Worm (Caenorhabditis elegans) whole organism, late embryonic: ENCODE results near the gene C09G5.13.
A peak's percentile ranks its signal among the peaks of the same experiment; 100 is the strongest.

Experiments used
- C08G9.2 ChIP-seq: sonication (generic microtip); optimal IDR thresholded peaks from 2 replicates; lab custom pipeline; 2016; ENCODE audit warnings: mild to moderate bottlenecking, missing genetic modification characterization, moderate library complexity, missing compliant biosample characterization
- F13H6.1 ChIP-seq: sonication (generic microtip); optimal IDR thresholded peaks from 2 replicates; lab custom pipeline; 2016; ENCODE audit warnings: missing genetic modification characterization, missing compliant biosample characterization
- K02D7.2 ChIP-seq: sonication (generic microtip); optimal IDR thresholded peaks from 2 replicates; lab custom pipeline; 2017; ENCODE audit warnings: mild to moderate bottlenecking, missing genetic modification characterization, missing compliant biosample characterization
- T23F11.4 ChIP-seq: fragments of 200-800 bp; sonication (Bioruptor generic); optimal IDR thresholded peaks from 2 replicates; lab custom pipeline; 2018; ENCODE audit warnings: mild to moderate bottlenecking, missing genetic modification characterization, missing compliant biosample characterization
- ahr-1 ChIP-seq: sonication (generic microtip); optimal IDR thresholded peaks from 2 replicates; lab custom pipeline; 2016; ENCODE audit warnings: missing genetic modification characterization, missing compliant biosample characterization
- ama-1 ChIP-seq: fragments of 150-350 bp; optimal IDR thresholded peaks from 2 replicates; lab custom pipeline; 2014
- ceh-2 ChIP-seq: sonication (generic microtip); optimal IDR thresholded peaks from 2 replicates; lab custom pipeline; 2016; ENCODE audit warnings: missing genotype, missing genetic modification characterization, missing compliant biosample characterization
- ceh-24 ChIP-seq: sonication (generic microtip); optimal IDR thresholded peaks from 2 replicates; lab custom pipeline; 2016; ENCODE audit warnings: mild to moderate bottlenecking, missing genetic modification characterization, missing compliant biosample characterization
- ceh-30 ChIP-seq: fragments of 150-350 bp; optimal IDR thresholded peaks from 2 replicates; lab custom pipeline; 2014; ENCODE audit warnings: missing biosample characterization, missing genetic modification characterization
- ceh-34 ChIP-seq: sonication (generic microtip); optimal IDR thresholded peaks from 2 replicates; lab custom pipeline; 2016; ENCODE audit warnings: mild to moderate bottlenecking, missing genetic modification characterization, missing compliant biosample characterization
- ceh-6 ChIP-seq: fragments of 200-800 bp; sonication (Bioruptor generic); optimal IDR thresholded peaks from 2 replicates; lab custom pipeline; 2018; ENCODE audit warnings: mild to moderate bottlenecking, missing genetic modification characterization, missing compliant biosample characterization
- ceh-9 ChIP-seq: sonication (generic microtip); optimal IDR thresholded peaks from 2 replicates; lab custom pipeline; 2016; ENCODE audit warnings: mild to moderate bottlenecking, missing genetic modification characterization, inconsistent platforms, missing compliant biosample characterization
- che-1 ChIP-seq: sonication (generic microtip); optimal IDR thresholded peaks from 2 replicates; lab custom pipeline; 2016; ENCODE audit warnings: mild to moderate bottlenecking, missing genetic modification characterization, missing compliant biosample characterization
- elt-4 ChIP-seq: sonication (generic microtip); optimal IDR thresholded peaks from 2 replicates; lab custom pipeline; 2016; ENCODE audit warnings: missing genetic modification characterization, missing compliant biosample characterization
- eyg-1 ChIP-seq: sonication (generic microtip); optimal IDR thresholded peaks from 2 replicates; lab custom pipeline; 2016; ENCODE audit warnings: missing genotype, missing genetic modification characterization, missing compliant biosample characterization
- fax-1 ChIP-seq: sonication (generic microtip); optimal IDR thresholded peaks from 2 replicates; lab custom pipeline; 2016; ENCODE audit warnings: missing genotype, missing genetic modification characterization, missing compliant biosample characterization
- fkh-10 ChIP-seq: fragments of 150-350 bp; optimal IDR thresholded peaks from 2 replicates; lab custom pipeline; 2014; ENCODE audit warnings: missing biosample characterization, missing genetic modification reagents, missing genetic modification characterization
- fkh-6 ChIP-seq: sonication (generic microtip); optimal IDR thresholded peaks from 2 replicates; lab custom pipeline; 2016; ENCODE audit warnings: missing genetic modification characterization, missing compliant biosample characterization
- gmeb-2 ChIP-seq: sonication (generic microtip); optimal IDR thresholded peaks from 2 replicates; lab custom pipeline; 2016; ENCODE audit warnings: missing genetic modification characterization, inconsistent platforms, missing compliant biosample characterization
- hlh-15 ChIP-seq: sonication (generic microtip); optimal IDR thresholded peaks from 2 replicates; lab custom pipeline; 2016; ENCODE audit warnings: missing genetic modification characterization, missing compliant biosample characterization
- hlh-6 ChIP-seq: sonication (generic microtip); optimal IDR thresholded peaks from 2 replicates; lab custom pipeline; 2016; ENCODE audit warnings: missing genotype, missing genetic modification characterization, missing compliant biosample characterization
- madf-2 ChIP-seq: sonication (generic microtip); optimal IDR thresholded peaks from 2 replicates; lab custom pipeline; 2017; ENCODE audit warnings: missing genetic modification characterization, missing compliant biosample characterization
- mec-3 ChIP-seq: sonication (generic microtip); optimal IDR thresholded peaks from 2 replicates; lab custom pipeline; 2016; ENCODE audit warnings: borderline replicate concordance, missing genetic modification characterization, missing compliant biosample characterization
- nhr-11 ChIP-seq: fragments of 150-350 bp; optimal IDR thresholded peaks from 2 replicates; lab custom pipeline; 2014; ENCODE audit warnings: missing biosample characterization, missing genetic modification characterization
- nhr-232 ChIP-seq: sonication (generic microtip); optimal IDR thresholded peaks from 2 replicates; lab custom pipeline; 2016; ENCODE audit warnings: missing genetic modification characterization, missing compliant biosample characterization
- odd-2 ChIP-seq: sonication (generic microtip); optimal IDR thresholded peaks from 2 replicates; lab custom pipeline; 2017; ENCODE audit warnings: antibody characterized with exemption, mild to moderate bottlenecking, missing genetic modification characterization, missing compliant biosample characterization
- pag-3 ChIP-seq: sonication (generic microtip); optimal IDR thresholded peaks from 2 replicates; lab custom pipeline; 2016; ENCODE audit warnings: missing compliant biosample characterization, missing genetic modification characterization, borderline replicate concordance
- pha-2 ChIP-seq: sonication (generic microtip); optimal IDR thresholded peaks from 2 replicates; lab custom pipeline; 2017; ENCODE audit warnings: mild to moderate bottlenecking, missing genetic modification characterization, missing compliant biosample characterization
- pha-4 ChIP-seq: fragments of 150-350 bp; optimal IDR thresholded peaks from 2 replicates; lab custom pipeline; 2018; ENCODE audit warnings: missing biosample characterization, missing genetic modification reagents, missing genetic modification characterization
- pqm-1 ChIP-seq: sonication (generic microtip); optimal IDR thresholded peaks from 2 replicates; lab custom pipeline; 2016; ENCODE audit warnings: missing genetic modification characterization, missing compliant biosample characterization
- pros-1 ChIP-seq: fragments of 150-350 bp; optimal IDR thresholded peaks from 2 replicates; lab custom pipeline; 2014; ENCODE audit warnings: missing biosample characterization, missing genetic modification reagents, missing genetic modification characterization
- sdc-2 ChIP-seq: sonication (generic microtip); optimal IDR thresholded peaks from 2 replicates; lab custom pipeline; 2016; ENCODE audit warnings: missing genotype, missing genetic modification characterization, missing compliant biosample characterization
- sox-2 ChIP-seq: fragments of 200-800 bp; sonication (Bioruptor generic); IDR thresholded peaks from 2 replicates; pipeline ENCODE4 v1.3.6; 2022; ENCODE audit warnings: missing genetic modification reagents, missing genetic modification characterization, missing compliant biosample characterization
- sox-4 ChIP-seq: sonication (generic microtip); optimal IDR thresholded peaks from 2 replicates; lab custom pipeline; 2017; ENCODE audit warnings: mild to moderate bottlenecking, missing genetic modification characterization, inconsistent platforms, missing compliant biosample characterization
- syd-9 ChIP-seq: sonication (generic microtip); optimal IDR thresholded peaks from 2 replicates; lab custom pipeline; 2016; ENCODE audit warnings: mild to moderate bottlenecking, missing genetic modification characterization, moderate library complexity, missing compliant biosample characterization
- ttx-3 ChIP-seq: sonication (generic microtip); optimal IDR thresholded peaks from 2 replicates; lab custom pipeline; 2016; ENCODE audit warnings: missing genetic modification reagents, missing genetic modification characterization, missing compliant biosample characterization
- unc-42 ChIP-seq: sonication (generic microtip); optimal IDR thresholded peaks from 2 replicates; lab custom pipeline; 2016; ENCODE audit warnings: missing genotype, missing genetic modification characterization, missing compliant biosample characterization
- unc-55 ChIP-seq: sonication (generic microtip); optimal IDR thresholded peaks from 2 replicates; lab custom pipeline; 2017; ENCODE audit warnings: missing biosample characterization, missing genetic modification reagents, missing genetic modification characterization
- zip-5 ChIP-seq: sonication (generic microtip); optimal IDR thresholded peaks from 2 replicates; lab custom pipeline; 2016; ENCODE audit warnings: missing genetic modification characterization, missing compliant biosample characterization
- ztf-16 ChIP-seq: sonication (generic microtip); optimal IDR thresholded peaks from 2 replicates; lab custom pipeline; 2017; ENCODE audit warnings: missing genetic modification characterization, missing compliant biosample characterization

C09G5.13 gene

ce11 chrII:10706038-10706437 is 11.2 kb upstream of the C09G5.13 start:
- TF ChIP-seq odd-2 (tag; lab: Kevin White, UChicago): no peak
- no peak for TF ChIP-seq ceh-2 (tag; lab: Kevin White, UChicago)
- TF ChIP-seq pha-2 (tag; lab: Kevin White, UChicago): no peak
- no peak for TF ChIP-seq nhr-232
- no peak for TF ChIP-seq eyg-1 (tag; lab: Kevin White, UChicago)
- TF ChIP-seq pros-1: no peak
- no peak for TF ChIP-seq pqm-1 (tag; lab: Kevin White, UChicago)
- TF ChIP-seq pha-4: no peak
- no peak for TF ChIP-seq fkh-10 (GFP tag; lab: Kevin White, UChicago)
- TF ChIP-seq pag-3 (tag; lab: Kevin White, UChicago): no peak
- TF ChIP-seq zip-5: no peak
- no peak for TF ChIP-seq ama-1 (lab: Kevin White, UChicago)
- no peak for TF ChIP-seq unc-42
- no peak for TF ChIP-seq sox-4 (tag; lab: Kevin White, UChicago)
- TF ChIP-seq ceh-34: no peak
- TF ChIP-seq sox-2 (GFP tag; lab: Robert Waterston, UW): no peak
- TF ChIP-seq ahr-1 (tag; lab: Kevin White, UChicago): no peak
- TF ChIP-seq ceh-9 (tag; lab: Kevin White, UChicago): no peak
- TF ChIP-seq ceh-6 (GFP tag; lab: Kevin White, UChicago): no peak

- no peak for TF ChIP-seq madf-2
- no peak for TF ChIP-seq che-1 (tag; lab: Kevin White, UChicago)
- TF ChIP-seq mec-3: no peak
- TF ChIP-seq ceh-30 (tag; lab: Kevin White, UChicago): no peak
- no peak for TF ChIP-seq T23F11.4 (GFP tag; lab: Kevin White, UChicago)
- TF ChIP-seq unc-55 (GFP tag; lab: Kevin White, UChicago): no peak
- TF ChIP-seq sdc-2 (tag; lab: Kevin White, UChicago): no peak
- TF ChIP-seq F13H6.1 (tag; lab: Kevin White, UChicago): no peak
- TF ChIP-seq gmeb-2 (tag; lab: Kevin White, UChicago): no peak
- no peak for TF ChIP-seq fax-1 (tag; lab: Kevin White, UChicago)
- TF ChIP-seq hlh-6 (tag; lab: Kevin White, UChicago): no peak
- no peak for TF ChIP-seq hlh-15 (tag; lab: Kevin White, UChicago)
- no peak for TF ChIP-seq ztf-16 (tag; lab: Kevin White, UChicago)
- TF ChIP-seq fkh-6: no peak
- TF ChIP-seq ceh-34: no peak
- TF ChIP-seq eyg-1 (tag; lab: Kevin White, UChicago): no peak
- TF ChIP-seq nhr-11 (tag; lab: Kevin White, UChicago): no peak
- no peak for TF ChIP-seq ceh-24 (tag; lab: Kevin White, UChicago)
Observed at ce11 chrII:10706901-10707300, 10.3 kb upstream of the C09G5.13 start, which contains the start of gene col-80. Gene col-80 (plus strand): TSS chrII:10707201.

ce11 chrII:10707439-10708096 is 9.7 kb upstream of the C09G5.13 start:
- TF ChIP-seq ama-1 (lab: Kevin White, UChicago) (no peak), elt-4 (tag; lab: Kevin White, UChicago) (peak; percentile 85), F13H6.1 (tag; lab: Kevin White, UChicago) (no peak), syd-9 (tag; lab: Kevin White, UChicago) (peak; percentile 5)

ce11 chrII:10708660-10709059 is 8.6 kb upstream of the C09G5.13 start, which contains the start of gene bli-1:
Gene bli-1 (plus strand): TSS chrII:10708960.
- TF ChIP-seq K02D7.2 (tag; lab: Kevin White, UChicago) (no peak), pqm-1 (tag; lab: Kevin White, UChicago) (no peak), pha-2 (tag; lab: Kevin White, UChicago) (no peak), ttx-3 (tag; lab: Kevin White, UChicago) (no peak), C08G9.2 (no peak), ceh-30 (tag; lab: Kevin White, UChicago) (no peak), zip-5 (no peak)
